Worm (Caenorhabditis elegans) whole organism, late embryonic: ENCODE data around the gene H03G16.6.

Source experiments
- C08G9.2 ChIP-seq: sonication (generic microtip); optimal IDR thresholded peaks from 2 replicates; lab custom pipeline; 2016; ENCODE audit warnings: mild to moderate bottlenecking, missing genetic modification characterization, moderate library complexity, missing compliant biosample characterization
- K02D7.2 ChIP-seq: sonication (generic microtip); optimal IDR thresholded peaks from 2 replicates; lab custom pipeline; 2017; ENCODE audit warnings: mild to moderate bottlenecking, missing genetic modification characterization, missing compliant biosample characterization
- ahr-1 ChIP-seq: sonication (generic microtip); optimal IDR thresholded peaks from 2 replicates; lab custom pipeline; 2016; ENCODE audit warnings: missing genetic modification characterization, missing compliant biosample characterization
- ama-1 ChIP-seq: fragments of 150-350 bp; optimal IDR thresholded peaks from 2 replicates; lab custom pipeline; 2014
- ceh-18 ChIP-seq: sonication (generic microtip); optimal IDR thresholded peaks from 2 replicates; lab custom pipeline; 2016; ENCODE audit warnings: missing genetic modification characterization, missing compliant biosample characterization
- ceh-19 ChIP-seq: fragments of 200-800 bp; sonication (Bioruptor generic); optimal IDR thresholded peaks from 2 replicates; lab custom pipeline; 2018; ENCODE audit warnings: mild to moderate bottlenecking, missing genetic modification characterization, missing compliant biosample characterization
- ceh-31 ChIP-seq: sonication (generic microtip); optimal IDR thresholded peaks from 2 replicates; lab custom pipeline; 2016; ENCODE audit warnings: missing genetic modification characterization, missing compliant biosample characterization
- ceh-45 ChIP-seq: fragments of 200-800 bp; sonication (Bioruptor generic); IDR thresholded peaks from 2 replicates; pipeline ENCODE4 v1.3.6; 2022; ENCODE audit warnings: missing genetic modification reagents, missing genetic modification characterization, missing compliant biosample characterization
- elt-2 ChIP-seq: sonication (generic microtip); optimal IDR thresholded peaks from 2 replicates; lab custom pipeline; 2016; ENCODE audit warnings: missing genetic modification reagents, missing genetic modification characterization, missing compliant biosample characterization
- elt-4 ChIP-seq: sonication (generic microtip); optimal IDR thresholded peaks from 2 replicates; lab custom pipeline; 2016; ENCODE audit warnings: missing genetic modification characterization, missing compliant biosample characterization
- ets-4 ChIP-seq: sonication (generic microtip); optimal IDR thresholded peaks from 2 replicates; lab custom pipeline; 2016; ENCODE audit warnings: missing genetic modification characterization, missing compliant biosample characterization
- eyg-1 ChIP-seq: sonication (generic microtip); optimal IDR thresholded peaks from 2 replicates; lab custom pipeline; 2016; ENCODE audit warnings: missing genotype, missing genetic modification characterization, missing compliant biosample characterization
- fax-1 ChIP-seq: sonication (generic microtip); optimal IDR thresholded peaks from 2 replicates; lab custom pipeline; 2016; ENCODE audit warnings: missing genotype, missing genetic modification characterization, missing compliant biosample characterization
- hlh-13 ChIP-seq: fragments of 200-800 bp; sonication (Bioruptor generic); optimal IDR thresholded peaks from 2 replicates; lab custom pipeline; 2018; ENCODE audit warnings: mild to moderate bottlenecking, missing genetic modification characterization, missing compliant biosample characterization
- hlh-30 ChIP-seq: sonication (generic microtip); optimal IDR thresholded peaks from 2 replicates; lab custom pipeline; 2017; ENCODE audit warnings: antibody characterized with exemption, missing genetic modification characterization, missing compliant biosample characterization; ENCODE audit not compliant: insufficient read depth
- hlh-6 ChIP-seq: sonication (generic microtip); optimal IDR thresholded peaks from 2 replicates; lab custom pipeline; 2016; ENCODE audit warnings: missing genotype, missing genetic modification characterization, missing compliant biosample characterization
- hlh-8 ChIP-seq: sonication (generic microtip); optimal IDR thresholded peaks from 2 replicates; lab custom pipeline; 2016; ENCODE audit warnings: missing genotype, missing genetic modification characterization, missing compliant biosample characterization
- lim-6 ChIP-seq: sonication (generic microtip); optimal IDR thresholded peaks from 2 replicates; lab custom pipeline; 2016; ENCODE audit warnings: missing genetic modification characterization, missing compliant biosample characterization
- lin-11 ChIP-seq: fragments of 200-800 bp; sonication (Bioruptor generic); optimal IDR thresholded peaks from 2 replicates; lab custom pipeline; 2018; ENCODE audit warnings: mild to moderate bottlenecking, missing genetic modification characterization, missing compliant biosample characterization
- mec-3 ChIP-seq: sonication (generic microtip); optimal IDR thresholded peaks from 2 replicates; lab custom pipeline; 2016; ENCODE audit warnings: borderline replicate concordance, missing genetic modification characterization, missing compliant biosample characterization
- nfya-1 ChIP-seq: sonication (generic microtip); optimal IDR thresholded peaks from 2 replicates; lab custom pipeline; 2017; ENCODE audit warnings: missing genetic modification characterization, mild to moderate bottlenecking, missing compliant biosample characterization, antibody characterized with exemption, moderate library complexity
- npax-4 ChIP-seq: sonication (generic microtip); optimal IDR thresholded peaks from 2 replicates; lab custom pipeline; 2016; ENCODE audit warnings: missing genetic modification characterization, missing compliant biosample characterization
- pat-9 ChIP-seq: fragments of 200-800 bp; sonication (Bioruptor generic); optimal IDR thresholded peaks from 2 replicates; lab custom pipeline; 2018; ENCODE audit warnings: mild to moderate bottlenecking, missing genetic modification characterization, moderate library complexity, missing compliant biosample characterization
- pax-1 ChIP-seq: fragments of 150-350 bp; optimal IDR thresholded peaks from 2 replicates; lab custom pipeline; 2014; ENCODE audit warnings: missing biosample characterization, missing genetic modification characterization
- pha-2 ChIP-seq: sonication (generic microtip); optimal IDR thresholded peaks from 2 replicates; lab custom pipeline; 2017; ENCODE audit warnings: mild to moderate bottlenecking, missing genetic modification characterization, missing compliant biosample characterization
- pha-4 ChIP-seq: fragments of 150-350 bp; optimal IDR thresholded peaks from 2 replicates; lab custom pipeline; 2018; ENCODE audit warnings: missing biosample characterization, missing genetic modification reagents, missing genetic modification characterization
- pqm-1 ChIP-seq: sonication (generic microtip); optimal IDR thresholded peaks from 2 replicates; lab custom pipeline; 2016; ENCODE audit warnings: missing genetic modification characterization, missing compliant biosample characterization
- ref-2 ChIP-seq: sonication (generic microtip); optimal IDR thresholded peaks from 2 replicates; lab custom pipeline; 2016; ENCODE audit warnings: missing genetic modification characterization, missing compliant biosample characterization
- rnt-1 ChIP-seq: sonication (generic microtip); optimal IDR thresholded peaks from 2 replicates; lab custom pipeline; 2016; ENCODE audit warnings: missing genetic modification characterization, missing compliant biosample characterization
- sdc-2 ChIP-seq: sonication (generic microtip); optimal IDR thresholded peaks from 2 replicates; lab custom pipeline; 2016; ENCODE audit warnings: missing genotype, missing genetic modification characterization, missing compliant biosample characterization
- sox-2 ChIP-seq: fragments of 200-800 bp; sonication (Bioruptor generic); IDR thresholded peaks from 2 replicates; pipeline ENCODE4 v1.3.6; 2022; ENCODE audit warnings: missing genetic modification reagents, missing genetic modification characterization, missing compliant biosample characterization
- syd-9 ChIP-seq: sonication (generic microtip); optimal IDR thresholded peaks from 2 replicates; lab custom pipeline; 2016; ENCODE audit warnings: mild to moderate bottlenecking, missing genetic modification characterization, moderate library complexity, missing compliant biosample characterization
- unc-3 ChIP-seq, 2 experiments: fragments of 200-800 bp in 1 of 2; sonication (Bioruptor generic) in 1 of 2; sonication (generic microtip) in 1 of 2; conservative IDR thresholded peaks in 1 of 2; optimal IDR thresholded peaks in 1 of 2; 2 replicates each; pipeline versions ENCODE4 v1.3.6 to Lab custom; 2016 to 2022; ENCODE audit warnings: missing compliant biosample characterization in 2 of 2, missing genetic modification characterization in 2 of 2, missing genetic modification reagents in 1 of 2
- unc-42 ChIP-seq: sonication (generic microtip); optimal IDR thresholded peaks from 2 replicates; lab custom pipeline; 2016; ENCODE audit warnings: missing genotype, missing genetic modification characterization, missing compliant biosample characterization
- unc-55 ChIP-seq: sonication (generic microtip); optimal IDR thresholded peaks from 2 replicates; lab custom pipeline; 2017; ENCODE audit warnings: missing biosample characterization, missing genetic modification reagents, missing genetic modification characterization

H03G16.6 gene

ce11 chrX:15094973-15095372 is 42.5 kb downstream of the H03G16.6 start, which contains the start of gene F09B12.7:
Gene F09B12.7 (minus strand): TSS chrX:15095073.
- TF ChIP-seq syd-9 (tag; lab: Kevin White, UChicago) (no peak), hlh-6 (tag; lab: Kevin White, UChicago) (no peak), sox-2 (GFP tag; lab: Robert Waterston, UW) (no peak), unc-3 (GFP tag; conservative IDR thresholded peaks at IDR 0.05; lab: Robert Waterston, UW) (no peak), unc-3 (tag; optimal IDR thresholded peaks at IDR 0.05; lab: Kevin White, UChicago) (no peak), eyg-1 (tag; lab: Kevin White, UChicago) (no peak), ceh-45 (GFP tag; lab: Robert Waterston, UW) (no peak), npax-4 (tag; lab: Kevin White, UChicago) (no peak), lin-11 (tag; lab: Kevin White, UChicago) (no peak), K02D7.2 (tag; lab: Kevin White, UChicago) (no peak), pax-1 (tag; lab: Kevin White, UChicago) (no peak), sdc-2 (tag; lab: Kevin White, UChicago) (no peak), nfya-1 (tag; lab: Kevin White, UChicago) (no peak), rnt-1 (no peak)

ce11 chrX:15096277-15096676 is 43.8 kb downstream of the H03G16.6 start:
- TF ChIP-seq hlh-13 (GFP tag; lab: Kevin White, UChicago) (no peak), lin-11 (tag; lab: Kevin White, UChicago) (no peak), rnt-1 (no peak), pha-4 (tag; lab: Kevin White, UChicago) (no peak), ama-1 (lab: Kevin White, UChicago) (no peak), nfya-1 (tag; lab: Kevin White, UChicago) (no peak), mec-3 (no peak), ets-4 (tag; lab: Kevin White, UChicago) (no peak), fax-1 (tag; lab: Kevin White, UChicago) (no peak), ref-2 (tag; lab: Kevin White, UChicago) (no peak), hlh-30 (no peak), lim-6 (no peak), unc-3 (GFP tag; conservative IDR thresholded peaks at IDR 0.05; lab: Robert Waterston, UW) (no peak), unc-3 (tag; optimal IDR thresholded peaks at IDR 0.05; lab: Kevin White, UChicago) (no peak), pha-2 (no peak), elt-4 (tag; lab: Kevin White, UChicago) (no peak), ceh-19 (GFP tag; lab: Kevin White, UChicago) (no peak), ceh-45 (GFP tag; lab: Robert Waterston, UW) (no peak), ceh-31 (tag; lab: Kevin White, UChicago) (no peak), pqm-1 (no peak), hlh-8 (tag; lab: Kevin White, UChicago) (no peak)

ce11 chrX:15097763-15098162 is 45.3 kb downstream of the H03G16.6 start, which contains the start of gene F09B12.3:
Gene F09B12.3 (minus strand): TSS chrX:15097954.
- TF ChIP-seq unc-3 (GFP tag; conservative IDR thresholded peaks at IDR 0.05; lab: Robert Waterston, UW) (no peak), unc-3 (tag; optimal IDR thresholded peaks at IDR 0.05; lab: Kevin White, UChicago) (no peak), elt-2 (tag; lab: Kevin White, UChicago) (peak; percentile 73)
- TF ChIP-seq, all 69 proteins: peak for 1

- TF ChIP-seq pat-9 (tag; lab: Kevin White, UChicago): no peak
- peak; percentile 26 for TF ChIP-seq ceh-18 (tag; lab: Kevin White, UChicago)
- no peak for TF ChIP-seq unc-3 (GFP tag; conservative IDR thresholded peaks at IDR 0.05; lab: Robert Waterston, UW)
- no peak for TF ChIP-seq unc-3 (tag; optimal IDR thresholded peaks at IDR 0.05; lab: Kevin White, UChicago)
- no peak for TF ChIP-seq hlh-13 (GFP tag; lab: Kevin White, UChicago)
- TF ChIP-seq C08G9.2 (tag; lab: Kevin White, UChicago): no peak
- no peak for TF ChIP-seq pqm-1
- TF ChIP-seq rnt-1: no peak
- TF ChIP-seq unc-55 (GFP tag; lab: Kevin White, UChicago): peak; percentile 40
- TF ChIP-seq ahr-1: no peak
- TF ChIP-seq ceh-31 (tag; lab: Kevin White, UChicago): peak; percentile 56
- TF ChIP-seq nfya-1 (tag; lab: Kevin White, UChicago): peak; percentile 59
- peak; percentile 4 for TF ChIP-seq unc-42
These were observed 48.0 kb downstream of the H03G16.6 start, which contains the start of gene dhhc-1 for ce11 chrX:15100369-15100963. Gene dhhc-1 (minus strand): TSS chrX:15100419.
